Fruit fly (Drosophila melanogaster) whole organism, embryonic: Measurements from ENCODE around the gene Fas3.

Experiments
- Aef1 ChIP-seq: fragments of 200-800 bp; sonication (Bioruptor generic); IDR thresholded peaks from 3 replicates; pipeline ENCODE4 v1.3.6; 2022; ENCODE audit warnings: missing biosample characterization, missing genetic modification characterization
- B-H1 ChIP-seq: fragments of 200-800 bp; sonication (Bioruptor generic); IDR thresholded peaks from 3 replicates; pipeline ENCODE4 v1.3.6; 2022; ENCODE audit warnings: missing biosample characterization, missing genetic modification characterization
- B-H2 ChIP-seq: fragments of 200-800 bp; sonication (Bioruptor generic); optimal IDR thresholded peaks from 2 replicates; lab custom pipeline; 2018; ENCODE audit warnings: missing biosample characterization, mild to moderate bottlenecking, missing genetic modification characterization
- CG10274 ChIP-seq: fragments of 200-800 bp; sonication (Bioruptor generic); optimal IDR thresholded peaks from 3 replicates; lab custom pipeline; 2017; ENCODE audit warnings: missing biosample characterization, mild to moderate bottlenecking, missing genetic modification characterization
- CG10366 ChIP-seq: fragments of 200-800 bp; sonication (Bioruptor generic); IDR thresholded peaks from 2 replicates; pipeline ENCODE4 v1.3.6; 2022; ENCODE audit warnings: missing biosample characterization, missing genetic modification characterization
- CG11504 ChIP-seq: fragments of 200-800 bp; sonication (Bioruptor generic); optimal IDR thresholded peaks from 3 replicates; lab custom pipeline; 2019; ENCODE audit warnings: missing biosample characterization, mild to moderate bottlenecking, missing genetic modification characterization, moderate library complexity
- CG11560 ChIP-seq: fragments of 200-800 bp; sonication (Bioruptor generic); IDR thresholded peaks from 3 replicates; pipeline ENCODE4 v1.3.6; 2022; ENCODE audit warnings: missing biosample characterization, missing genetic modification characterization
- CG12769 ChIP-seq: fragments of 200-800 bp; sonication (Bioruptor generic); optimal IDR thresholded peaks from 2 replicates; lab custom pipeline; 2019; ENCODE audit warnings: missing biosample characterization, mild to moderate bottlenecking, missing genetic modification characterization, moderate library complexity
- CG13123 ChIP-seq: fragments of 200-800 bp; sonication (Bioruptor generic); optimal IDR thresholded peaks from 2 replicates; lab custom pipeline; 2016; ENCODE audit warnings: missing biosample characterization, missing genetic modification characterization
- CG13624 ChIP-seq: fragments of 200-800 bp; sonication (Bioruptor generic); optimal IDR thresholded peaks from 2 replicates; lab custom pipeline; 2016; ENCODE audit warnings: missing biosample characterization, missing genetic modification characterization
- CG14860 ChIP-seq: fragments of 200-800 bp; sonication (Bioruptor generic); IDR thresholded peaks from 3 replicates; pipeline ENCODE4 v1.3.6; 2022; ENCODE audit warnings: missing biosample characterization, missing genetic modification characterization; ENCODE audit not compliant: partially characterized antibody
- CG14965 ChIP-seq: fragments of 200-800 bp; sonication (Bioruptor generic); optimal IDR thresholded peaks from 2 replicates; lab custom pipeline; 2016; ENCODE audit warnings: missing biosample characterization, missing genetic modification characterization, borderline replicate concordance
- CG15696 ChIP-seq: fragments of 200-800 bp; sonication (Bioruptor generic); optimal IDR thresholded peaks from 2 replicates; lab custom pipeline; 2019; ENCODE audit warnings: missing biosample characterization, mild to moderate bottlenecking, missing genetic modification characterization, moderate library complexity
- CG1647 ChIP-seq: fragments of 200-800 bp; sonication (Bioruptor generic); optimal IDR thresholded peaks from 3 replicates; lab custom pipeline; 2016; ENCODE audit warnings: missing biosample characterization, missing genetic modification characterization
- CG17829 ChIP-seq: fragments of 200-800 bp; optimal IDR thresholded peaks from 2 replicates; lab custom pipeline; 2019; ENCODE audit warnings: missing biosample characterization, mild to moderate bottlenecking, missing genetic modification characterization, moderate library complexity
- CG2116 ChIP-seq: fragments of 200-800 bp; sonication (Bioruptor generic); optimal IDR thresholded peaks from 3 replicates; lab custom pipeline; 2018; ENCODE audit warnings: missing biosample characterization, mild to moderate bottlenecking, missing genetic modification characterization
- CG31365 ChIP-seq: fragments of 200-800 bp; sonication (Bioruptor generic); optimal IDR thresholded peaks from 2 replicates; lab custom pipeline; 2018; ENCODE audit warnings: missing biosample characterization, mild to moderate bottlenecking, missing genetic modification characterization
- CG4820 ChIP-seq: fragments of 200-800 bp; sonication (Bioruptor generic); optimal IDR thresholded peaks from 3 replicates; lab custom pipeline; 2016; ENCODE audit warnings: missing biosample characterization, missing genetic modification characterization
- CG5180 ChIP-seq: fragments of 200-800 bp; sonication (Bioruptor generic); optimal IDR thresholded peaks from 3 replicates; lab custom pipeline; 2017; ENCODE audit warnings: missing biosample characterization, missing genetic modification characterization, mild to moderate bottlenecking, moderate library complexity, missing genetic modification reagents
- CG5953 ChIP-seq: fragments of 200-800 bp; sonication (Bioruptor generic); IDR thresholded peaks from 2 replicates; pipeline ENCODE4 v1.3.6; 2022; ENCODE audit warnings: missing biosample characterization, missing genetic modification characterization
- CG6683 ChIP-seq: fragments of 200-800 bp; sonication (Bioruptor generic); optimal IDR thresholded peaks from 2 replicates; lab custom pipeline; 2017; ENCODE audit warnings: missing biosample characterization, mild to moderate bottlenecking, missing genetic modification characterization, missing genetic modification reagents
- CG7372 ChIP-seq: fragments of 200-800 bp; sonication (Bioruptor generic); IDR thresholded peaks from 2 replicates; pipeline ENCODE4 v1.3.6; 2022; ENCODE audit warnings: missing biosample characterization, missing genetic modification characterization
- CG8290 ChIP-seq, 3 experiments: fragments of 200-800 bp; sonication (Bioruptor generic); optimal IDR thresholded peaks; 2 replicates each; lab custom pipeline; 2016 to 2019; ENCODE audit warnings: missing biosample characterization in 3 of 3, missing genetic modification characterization in 3 of 3, mild to moderate bottlenecking in 2 of 3, moderate library complexity in 1 of 3
- CG8944 ChIP-seq: fragments of 200-800 bp; sonication (Bioruptor generic); optimal IDR thresholded peaks from 3 replicates; lab custom pipeline; 2016; ENCODE audit warnings: missing biosample characterization, missing genetic modification characterization
- CG9609 ChIP-seq: fragments of 200-800 bp; sonication (Bioruptor generic); optimal IDR thresholded peaks from 3 replicates; lab custom pipeline; 2016; ENCODE audit warnings: missing biosample characterization, missing genetic modification characterization
- Camta ChIP-seq: fragments of 200-800 bp; sonication (Bioruptor generic); optimal IDR thresholded peaks from 2 replicates; lab custom pipeline; 2016; ENCODE audit warnings: missing biosample characterization, missing genetic modification characterization
- Dek ChIP-seq: fragments of 200-800 bp; sonication (Bioruptor generic); optimal IDR thresholded peaks from 3 replicates; lab custom pipeline; 2019; ENCODE audit warnings: missing biosample characterization, mild to moderate bottlenecking, missing genetic modification characterization, moderate library complexity
- Dfd ChIP-seq, 2 experiments: fragments of >200 bp; optimal IDR thresholded peaks; 2 replicates each; lab custom pipeline; 2017; ENCODE audit warnings: missing biosample characterization in 2 of 2, missing genetic modification characterization in 2 of 2
- GATAe ChIP-seq: fragments of 200-800 bp; sonication (Bioruptor generic); conservative IDR thresholded peaks from 2 replicates; pipeline ENCODE4 v1.3.6; 2022; ENCODE audit warnings: missing biosample characterization, missing genetic modification characterization
- MBD-R2 ChIP-seq: fragments of 200-800 bp; sonication (Bioruptor generic); IDR thresholded peaks from 2 replicates; pipeline ENCODE4 v1.3.6; 2022; ENCODE audit warnings: missing biosample characterization, missing genetic modification characterization
- NFAT ChIP-seq: fragments of 200-800 bp; sonication (Bioruptor generic); IDR thresholded peaks from 2 replicates; pipeline ENCODE4 v1.3.6; 2022; ENCODE audit warnings: missing biosample characterization, missing genetic modification characterization
- PHDP ChIP-seq: fragments of 200-800 bp; sonication (Bioruptor generic); optimal IDR thresholded peaks from 3 replicates; lab custom pipeline; 2018; ENCODE audit warnings: missing biosample characterization, mild to moderate bottlenecking, missing genetic modification characterization, moderate library complexity
- Xbp1 ChIP-seq: fragments of 200-800 bp; sonication (Bioruptor generic); optimal IDR thresholded peaks from 3 replicates; lab custom pipeline; 2016; ENCODE audit warnings: missing biosample characterization, mild to moderate bottlenecking, missing genetic modification characterization
- al ChIP-seq: fragments of 200-800 bp; sonication (Bioruptor generic); IDR thresholded peaks from 2 replicates; pipeline ENCODE4 v1.3.6; 2022; ENCODE audit warnings: missing biosample characterization, missing genetic modification characterization
- disco-r ChIP-seq: fragments of 200-800 bp; sonication (Bioruptor generic); optimal IDR thresholded peaks from 2 replicates; lab custom pipeline; 2016; ENCODE audit warnings: missing biosample characterization, missing genetic modification characterization
- fd102C ChIP-seq: fragments of 200-800 bp; sonication (Bioruptor generic); optimal IDR thresholded peaks from 2 replicates; lab custom pipeline; 2018; ENCODE audit warnings: missing biosample characterization, mild to moderate bottlenecking, missing genetic modification characterization, moderate library complexity
- ftz-f1 ChIP-seq: fragments of 200-800 bp; sonication (Bioruptor generic); optimal IDR thresholded peaks from 2 replicates; lab custom pipeline; 2016; ENCODE audit warnings: missing biosample characterization, missing genetic modification characterization
- gcm ChIP-seq: fragments of 200-800 bp; sonication (Bioruptor generic); optimal IDR thresholded peaks from 2 replicates; lab custom pipeline; 2019; ENCODE audit warnings: missing biosample characterization, mild to moderate bottlenecking, missing genetic modification characterization, moderate library complexity
- grn ChIP-seq: fragments of 200-800 bp; sonication (Bioruptor generic); optimal IDR thresholded peaks from 3 replicates; lab custom pipeline; 2017; ENCODE audit warnings: missing biosample characterization, missing genetic modification characterization
- hb ChIP-seq: fragments of 200-800 bp; sonication (Bioruptor generic); IDR thresholded peaks from 3 replicates; pipeline ENCODE4 v1.3.6; 2022; ENCODE audit warnings: missing biosample characterization, missing genetic modification characterization; ENCODE audit not compliant: partially characterized antibody
- inv ChIP-seq: fragments of 200-800 bp; sonication (Bioruptor generic); IDR thresholded peaks from 2 replicates; pipeline ENCODE4 v1.3.6; 2022; ENCODE audit warnings: missing biosample characterization, missing genetic modification characterization; ENCODE audit not compliant: partially characterized antibody
- kah ChIP-seq: fragments of 200-800 bp; sonication (Bioruptor generic); optimal IDR thresholded peaks from 2 replicates; lab custom pipeline; 2018; ENCODE audit warnings: missing biosample characterization, mild to moderate bottlenecking, missing genetic modification characterization
- row ChIP-seq: fragments of 200-800 bp; sonication (Bioruptor generic); IDR thresholded peaks from 3 replicates; pipeline ENCODE4 v1.3.6; 2022; ENCODE audit warnings: missing biosample characterization, missing genetic modification characterization
- ttk ChIP-seq: fragments of 200-800 bp; sonication (Bioruptor generic); IDR thresholded peaks from 2 replicates; pipeline ENCODE4 v2.1.2; 2022; ENCODE audit warnings: missing biosample characterization, missing genetic modification characterization
- tx ChIP-seq: fragments of 200-800 bp; sonication (Bioruptor generic); optimal IDR thresholded peaks from 2 replicates; lab custom pipeline; 2016; ENCODE audit warnings: missing biosample characterization, missing genetic modification characterization
- vfl ChIP-seq: fragments of 200-800 bp; sonication (Bioruptor generic); optimal IDR thresholded peaks from 2 replicates; lab custom pipeline; 2016; ENCODE audit warnings: missing biosample characterization, missing genetic modification characterization
- wek ChIP-seq: fragments of 200-800 bp; sonication (Bioruptor generic); optimal IDR thresholded peaks from 3 replicates; lab custom pipeline; 2018; ENCODE audit warnings: missing biosample characterization, mild to moderate bottlenecking, missing genetic modification characterization, moderate library complexity
- yki ChIP-seq: fragments of >200 bp; optimal IDR thresholded peaks from 3 replicates; lab custom pipeline; 2018
- zen2 ChIP-seq: fragments of 200-800 bp; sonication (Bioruptor generic); IDR thresholded peaks from 3 replicates; pipeline ENCODE4 v1.3.6; 2022; ENCODE audit warnings: missing biosample characterization, missing genetic modification characterization; ENCODE audit not compliant: partially characterized antibody

Fas3 gene

dm6 chr2L:18319577-18320316, at the start of gene Fas3 (continued):
- no peak for TF ChIP-seq fd102C (GFP tag; lab: Kevin White, UChicago)
- TF ChIP-seq kah (GFP tag; lab: Kevin White, UChicago), result no peak
- TF ChIP-seq CG11560 (tag; lab: Robert Waterston, UW), result no peak
- no peak for TF ChIP-seq hb (GFP tag; lab: Robert Waterston, UW)
- TF ChIP-seq Aef1 (GFP tag; lab: Robert Waterston, UW), result no peak
- TF ChIP-seq grn (GFP tag; lab: Kevin White, UChicago), result no peak
- TF ChIP-seq CG7372 (GFP tag; lab: Robert Waterston, UW), result no peak
- TF ChIP-seq gcm (GFP tag; lab: Kevin White, UChicago), result no peak
- no peak for TF ChIP-seq CG10366 (GFP tag; lab: Robert Waterston, UW)
- no peak for TF ChIP-seq CG5953
- TF ChIP-seq CG4820 (GFP tag; lab: Kevin White, UChicago), result no peak
- TF ChIP-seq CG12769, result peak; percentile 82
- TF ChIP-seq MBD-R2 (GFP tag; lab: Robert Waterston, UW), result 0 out of 2 replicates have a peak, but pooled peaks have one; percentile 17
- no peak for TF ChIP-seq Dek (tag; lab: Kevin White, UChicago)
- peak; percentile 35 for TF ChIP-seq PHDP (tag; lab: Kevin White, UChicago)
- TF ChIP-seq vfl (GFP tag; lab: Kevin White, UChicago), result no peak
- peak; percentile 3 for TF ChIP-seq B-H2 (GFP tag; lab: Kevin White, UChicago)
- TF ChIP-seq CG2116, result no peak
- TF ChIP-seq wek, result peak; percentile 51
- TF ChIP-seq CG13624 (GFP tag; lab: Kevin White, UChicago), result peak; percentile 1
- TF ChIP-seq yki (lab: Kevin White, UChicago), result no peak
- no peak for TF ChIP-seq CG13123
- peak; percentile 31; the same call in 1 of the 3 replicates for TF ChIP-seq zen2 (GFP tag; lab: Robert Waterston, UW)
- TF ChIP-seq NFAT (GFP tag; lab: Robert Waterston, UW), result no peak
- TF ChIP-seq CG15696 (tag; lab: Kevin White, UChicago), result no peak
- TF ChIP-seq CG8290 (GFP tag; optimal IDR thresholded peaks at IDR 0.05; lab: Kevin White, UChicago), result peak; percentile 31
- TF ChIP-seq CG8290 (tag; optimal IDR thresholded peaks at IDR 0.05; lab: Kevin White, UChicago), result peak in 1 of 2 experiments; percentile 81
- no peak for TF ChIP-seq al (GFP tag; lab: Robert Waterston, UW)
- TF ChIP-seq ttk, result no peak
- TF ChIP-seq CG5180 (GFP tag; lab: Kevin White, UChicago), result peak; percentile 51
- peak; percentile 100 for TF ChIP-seq CG11504 (tag; lab: Kevin White, UChicago)
- peak; percentile 38 for TF ChIP-seq disco-r
- peak; percentile 48 for TF ChIP-seq ftz-f1 (GFP tag; lab: Kevin White, UChicago)
- no peak for TF ChIP-seq CG14965 (GFP tag; lab: Kevin White, UChicago)
- peak; percentile 40; the same call in 1 of the 3 replicates for TF ChIP-seq CG14860 (GFP tag; lab: Robert Waterston, UW)
- TF ChIP-seq CG1647, result no peak
- no peak for TF ChIP-seq tx
- TF ChIP-seq row (GFP tag; lab: Robert Waterston, UW), result no peak; the same call in 2 of the 3 replicates
- TF ChIP-seq Camta (GFP tag; lab: Kevin White, UChicago), result no peak
- TF ChIP-seq CG10274, result no peak
- no peak for TF ChIP-seq CG6683 (GFP tag; lab: Kevin White, UChicago)
- no peak for TF ChIP-seq CG9609
- no peak for TF ChIP-seq inv (GFP tag; lab: Robert Waterston, UW)
- peak; percentile 49 for TF ChIP-seq CG17829 (tag; lab: Kevin White, UChicago)
- peak; percentile 21 for TF ChIP-seq CG31365 (tag; lab: Kevin White, UChicago)
- TF ChIP-seq Xbp1 (GFP tag; lab: Kevin White, UChicago), result no peak
- TF ChIP-seq Dfd (GFP tag; optimal IDR thresholded peaks at IDR 0.05; lab: Kevin White, UChicago), result no peak
- no peak for TF ChIP-seq CG8944 (GFP tag; lab: Kevin White, UChicago)
- no peak; the same call in 2 of the 3 replicates for TF ChIP-seq B-H1 (GFP tag; lab: Robert Waterston, UW)
- TF ChIP-seq GATAe, result no peak
